Fruit fly (Drosophila melanogaster) whole organism, embryonic: Measurements from ENCODE around the gene CG3038.
A peak's percentile ranks its signal among the peaks of the same experiment; 100 is the strongest.

ENCODE experiments used
- BEAF-32 ChIP-seq: fragments of 200-800 bp; sonication (Bioruptor generic); optimal IDR thresholded peaks from 3 replicates; lab custom pipeline; 2017; ENCODE audit warnings: missing biosample characterization, missing genetic modification characterization, mild to moderate bottlenecking, moderate library complexity, missing genetic modification reagents
- CG10321 ChIP-seq: fragments of 200-800 bp; sonication (Bioruptor generic); IDR thresholded peaks from 2 replicates; pipeline ENCODE4 v1.3.6; 2022; ENCODE audit warnings: missing biosample characterization, missing genetic modification characterization
- CG10543 ChIP-seq: fragments of 200-800 bp; sonication (Bioruptor generic); optimal IDR thresholded peaks from 3 replicates; lab custom pipeline; 2017; ENCODE audit warnings: missing biosample characterization, mild to moderate bottlenecking, missing genetic modification characterization, moderate library complexity
- CG10654 ChIP-seq: fragments of 200-800 bp; sonication (Bioruptor generic); optimal IDR thresholded peaks from 2 replicates; lab custom pipeline; 2016; ENCODE audit warnings: missing biosample characterization, missing genetic modification characterization
- CG12155 ChIP-seq: fragments of 200-800 bp; sonication (Bioruptor generic); optimal IDR thresholded peaks from 3 replicates; lab custom pipeline; 2016; ENCODE audit warnings: missing biosample characterization, missing genetic modification characterization
- CG1233 ChIP-seq: fragments of 200-800 bp; sonication (Bioruptor generic); optimal IDR thresholded peaks from 4 replicates; lab custom pipeline; 2018; ENCODE audit warnings: missing biosample characterization, mild to moderate bottlenecking, missing genetic modification characterization
- CG12769 ChIP-seq: fragments of 200-800 bp; sonication (Bioruptor generic); optimal IDR thresholded peaks from 2 replicates; lab custom pipeline; 2019; ENCODE audit warnings: missing biosample characterization, mild to moderate bottlenecking, missing genetic modification characterization, moderate library complexity
- CG13424 ChIP-seq: fragments of 200-800 bp; sonication (Bioruptor generic); optimal IDR thresholded peaks from 2 replicates; lab custom pipeline; 2019; ENCODE audit warnings: missing biosample characterization, mild to moderate bottlenecking, missing genetic modification characterization, moderate library complexity
- CG13775 ChIP-seq: fragments of 200-800 bp; sonication (Bioruptor generic); optimal IDR thresholded peaks from 3 replicates; lab custom pipeline; 2017; ENCODE audit warnings: missing biosample characterization, mild to moderate bottlenecking, missing genetic modification characterization
- CG15073 ChIP-seq: fragments of 200-800 bp; sonication (Bioruptor generic); optimal IDR thresholded peaks from 2 replicates; lab custom pipeline; 2016; ENCODE audit warnings: missing biosample characterization, missing genetic modification characterization
- CG16779 ChIP-seq: fragments of 200-800 bp; sonication (Bioruptor generic); IDR thresholded peaks from 2 replicates; pipeline ENCODE4 v1.3.6; 2022; ENCODE audit warnings: missing biosample characterization, missing genetic modification characterization
- CG17912 ChIP-seq: fragments of 200-800 bp; sonication (Bioruptor generic); optimal IDR thresholded peaks from 2 replicates; lab custom pipeline; 2018; ENCODE audit warnings: missing biosample characterization, mild to moderate bottlenecking, missing genetic modification characterization
- CG18599 ChIP-seq: fragments of 200-800 bp; sonication (Bioruptor generic); optimal IDR thresholded peaks from 3 replicates; lab custom pipeline; 2017; ENCODE audit warnings: missing biosample characterization, missing genetic modification characterization, mild to moderate bottlenecking, moderate library complexity, missing genetic modification reagents
- CG2116 ChIP-seq: fragments of 200-800 bp; sonication (Bioruptor generic); optimal IDR thresholded peaks from 3 replicates; lab custom pipeline; 2018; ENCODE audit warnings: missing biosample characterization, mild to moderate bottlenecking, missing genetic modification characterization
- CG3163 ChIP-seq: fragments of 200-800 bp; sonication (Bioruptor generic); optimal IDR thresholded peaks from 3 replicates; lab custom pipeline; 2016; ENCODE audit warnings: missing biosample characterization, missing genetic modification characterization
- CG34376 ChIP-seq: fragments of 200-800 bp; sonication (Bioruptor generic); optimal IDR thresholded peaks from 2 replicates; lab custom pipeline; 2018; ENCODE audit warnings: missing biosample characterization, mild to moderate bottlenecking, missing genetic modification characterization
- CG6689 ChIP-seq: fragments of 200-800 bp; sonication (Bioruptor generic); IDR thresholded peaks from 2 replicates; pipeline ENCODE4 v1.3.6; 2022; ENCODE audit warnings: missing biosample characterization, missing genetic modification characterization
- CG7745 ChIP-seq: fragments of 200-800 bp; sonication (Bioruptor generic); optimal IDR thresholded peaks from 2 replicates; lab custom pipeline; 2018; ENCODE audit warnings: missing biosample characterization, mild to moderate bottlenecking, missing genetic modification characterization, moderate library complexity
- CG8281 ChIP-seq: fragments of 200-800 bp; sonication (Bioruptor generic); optimal IDR thresholded peaks from 2 replicates; lab custom pipeline; 2018; ENCODE audit warnings: missing biosample characterization, mild to moderate bottlenecking, missing genetic modification characterization, moderate library complexity
- CG8290 ChIP-seq, 3 experiments: fragments of 200-800 bp; sonication (Bioruptor generic); optimal IDR thresholded peaks; 2 replicates each; lab custom pipeline; 2016 to 2019; ENCODE audit warnings: missing biosample characterization in 3 of 3, missing genetic modification characterization in 3 of 3, mild to moderate bottlenecking in 2 of 3, moderate library complexity in 1 of 3
- CG8359 ChIP-seq: fragments of 200-800 bp; sonication (Bioruptor generic); optimal IDR thresholded peaks from 2 replicates; lab custom pipeline; 2017; ENCODE audit warnings: missing biosample characterization, mild to moderate bottlenecking, missing genetic modification characterization, borderline replicate concordance
- Dek ChIP-seq: fragments of 200-800 bp; sonication (Bioruptor generic); optimal IDR thresholded peaks from 3 replicates; lab custom pipeline; 2019; ENCODE audit warnings: missing biosample characterization, mild to moderate bottlenecking, missing genetic modification characterization, moderate library complexity
- Ets97D ChIP-seq: fragments of 200-800 bp; sonication (Bioruptor generic); optimal IDR thresholded peaks from 3 replicates; lab custom pipeline; 2016; ENCODE audit warnings: missing biosample characterization, missing genetic modification characterization
- HLH54F ChIP-seq: fragments of 200-800 bp; sonication (Bioruptor generic); optimal IDR thresholded peaks from 3 replicates; lab custom pipeline; 2016; ENCODE audit warnings: missing biosample characterization, missing genetic modification characterization
- HLHmδ ChIP-seq: fragments of 200-800 bp; sonication (Bioruptor generic); optimal IDR thresholded peaks from 2 replicates; lab custom pipeline; 2018; ENCODE audit warnings: missing biosample characterization, mild to moderate bottlenecking, missing genetic modification characterization, moderate library complexity
- Jarid2 ChIP-seq: fragments of 200-800 bp; sonication (Bioruptor generic); optimal IDR thresholded peaks from 3 replicates; lab custom pipeline; 2017; ENCODE audit warnings: mild to moderate bottlenecking, missing biosample characterization, missing genetic modification reagents, missing genetic modification characterization
- Lim3 ChIP-seq: fragments of 200-800 bp; sonication (Bioruptor generic); IDR thresholded peaks from 2 replicates; pipeline ENCODE4 v1.3.6; 2022; ENCODE audit warnings: missing biosample characterization, missing genetic modification characterization
- MESR4 ChIP-seq: fragments of 200-800 bp; sonication (Bioruptor generic); optimal IDR thresholded peaks from 2 replicates; lab custom pipeline; 2018; ENCODE audit warnings: missing biosample characterization, mild to moderate bottlenecking, missing genetic modification characterization, moderate library complexity
- Mes4 ChIP-seq: fragments of 200-800 bp; sonication (Bioruptor generic); optimal IDR thresholded peaks from 2 replicates; lab custom pipeline; 2016; ENCODE audit warnings: missing biosample characterization, missing genetic modification characterization
- Neu2 ChIP-seq: fragments of 200-800 bp; sonication (Bioruptor generic); optimal IDR thresholded peaks from 3 replicates; lab custom pipeline; 2016; ENCODE audit warnings: missing biosample characterization, missing genetic modification characterization, borderline replicate concordance
- Nf-YB ChIP-seq: fragments of 200-800 bp; sonication (Bioruptor generic); optimal IDR thresholded peaks from 3 replicates; lab custom pipeline; 2019; ENCODE audit warnings: missing biosample characterization, mild to moderate bottlenecking, missing genetic modification characterization, moderate library complexity
- Side ChIP-seq: fragments of 200-800 bp; sonication (Bioruptor generic); optimal IDR thresholded peaks from 2 replicates; lab custom pipeline; 2016; ENCODE audit warnings: missing biosample characterization, missing genetic modification characterization
- al ChIP-seq: fragments of 200-800 bp; sonication (Bioruptor generic); IDR thresholded peaks from 2 replicates; pipeline ENCODE4 v1.3.6; 2022; ENCODE audit warnings: missing biosample characterization, missing genetic modification characterization
- bsh ChIP-seq, 2 experiments: fragments of 200-800 bp; sonication (Bioruptor generic); optimal IDR thresholded peaks; 2 replicates each; lab custom pipeline; 2017 to 2018; ENCODE audit warnings: mild to moderate bottlenecking in 2 of 2, missing biosample characterization in 2 of 2, missing genetic modification characterization in 2 of 2, moderate library complexity in 1 of 2
- danr ChIP-seq: fragments of 200-800 bp; sonication (Bioruptor generic); IDR thresholded peaks from 2 replicates; pipeline ENCODE4 v1.3.6; 2022; ENCODE audit warnings: missing biosample characterization, missing genetic modification characterization
- emc ChIP-seq: fragments of 200-800 bp; sonication (Bioruptor generic); optimal IDR thresholded peaks from 2 replicates; lab custom pipeline; 2016; ENCODE audit warnings: missing biosample characterization, missing genetic modification characterization
- ewg ChIP-seq: fragments of 200-800 bp; sonication (Bioruptor generic); optimal IDR thresholded peaks from 3 replicates; lab custom pipeline; 2017; ENCODE audit warnings: mild to moderate bottlenecking, missing biosample characterization, missing genetic modification reagents, missing genetic modification characterization
- eyg ChIP-seq: fragments of 200-800 bp; sonication (Bioruptor generic); optimal IDR thresholded peaks from 3 replicates; lab custom pipeline; 2016; ENCODE audit warnings: missing biosample characterization, missing genetic modification characterization
- fd96Cb ChIP-seq: fragments of 200-800 bp; sonication (Bioruptor generic); optimal IDR thresholded peaks from 2 replicates; lab custom pipeline; 2018; ENCODE audit warnings: missing biosample characterization, mild to moderate bottlenecking, missing genetic modification characterization, moderate library complexity
- fru ChIP-seq: fragments of >200 bp; optimal IDR thresholded peaks from 2 replicates; lab custom pipeline; 2017
- lola ChIP-seq, 3 experiments: fragments of >200 bp in 2 of 3; fragments of 200-800 bp in 1 of 3; sonication (Bioruptor generic) in 1 of 3; optimal IDR thresholded peaks; 2 replicates each; lab custom pipeline; 2017 to 2019; ENCODE audit warnings: missing biosample characterization in 3 of 3, missing genetic modification characterization in 3 of 3, mild to moderate bottlenecking in 1 of 3, moderate library complexity in 1 of 3
- phol ChIP-seq: fragments of 200-800 bp; sonication (Bioruptor generic); optimal IDR thresholded peaks from 3 replicates; lab custom pipeline; 2018; ENCODE audit warnings: missing biosample characterization, mild to moderate bottlenecking, missing genetic modification characterization, moderate library complexity
- pita ChIP-seq: fragments of 200-800 bp; sonication (Bioruptor generic); optimal IDR thresholded peaks from 2 replicates; lab custom pipeline; 2017; ENCODE audit warnings: missing biosample characterization, mild to moderate bottlenecking, missing genetic modification characterization
- sens-2 ChIP-seq: fragments of 200-800 bp; sonication (Bioruptor generic); IDR thresholded peaks from 2 replicates; pipeline ENCODE4 v1.3.6; 2022; ENCODE audit warnings: missing biosample characterization, missing genetic modification characterization
- sna ChIP-seq: fragments of 200-800 bp; sonication (Bioruptor generic); IDR thresholded peaks from 2 replicates; pipeline ENCODE4 v1.3.6; 2022; ENCODE audit warnings: missing biosample characterization, missing genetic modification characterization; ENCODE audit not compliant: partially characterized antibody
- sug ChIP-seq: fragments of 200-800 bp; optimal IDR thresholded peaks from 2 replicates; lab custom pipeline; 2019; ENCODE audit warnings: missing biosample characterization, mild to moderate bottlenecking, missing genetic modification characterization, moderate library complexity
- tll ChIP-seq, 2 experiments: fragments of 200-800 bp in 1 of 2; fragments of >200 bp in 1 of 2; sonication (Bioruptor generic) in 1 of 2; optimal IDR thresholded peaks; 2 replicates each; lab custom pipeline; 2017 to 2019; ENCODE audit warnings: missing biosample characterization in 2 of 2, missing genetic modification characterization in 2 of 2, mild to moderate bottlenecking in 1 of 2, moderate library complexity in 1 of 2
- toy ChIP-seq: fragments of 200-800 bp; sonication (Bioruptor generic); IDR thresholded peaks from 2 replicates; pipeline ENCODE4 v1.3.6; 2022; ENCODE audit warnings: missing biosample characterization, missing genetic modification characterization
- ttk ChIP-seq: fragments of 200-800 bp; sonication (Bioruptor generic); IDR thresholded peaks from 2 replicates; pipeline ENCODE4 v2.1.2; 2022; ENCODE audit warnings: missing biosample characterization, missing genetic modification characterization
- vvl ChIP-seq: fragments of 200-800 bp; sonication (Bioruptor generic); IDR thresholded peaks from 2 replicates; pipeline ENCODE4 v1.3.6; 2022; ENCODE audit warnings: missing biosample characterization, missing genetic modification characterization

Gene CG3038

DNA sequence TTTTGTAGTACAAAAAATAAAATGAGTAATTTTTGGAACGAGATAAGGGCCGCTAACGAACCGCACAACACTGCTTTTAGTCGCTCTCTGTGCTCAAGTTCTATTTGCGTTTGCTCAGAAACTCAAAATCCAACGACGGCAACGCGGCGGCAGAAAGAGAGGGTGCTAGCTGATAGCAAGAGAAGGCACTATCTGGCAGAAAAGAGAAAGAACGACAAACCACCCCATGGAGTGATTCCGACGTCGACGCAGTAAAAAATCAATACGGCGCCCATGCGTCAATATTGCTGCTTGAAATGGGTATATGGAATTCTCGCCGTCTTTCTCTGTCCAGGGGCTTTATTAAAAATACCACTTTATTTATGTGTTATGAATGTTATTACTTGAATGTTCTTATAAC is 30.4 kb upstream of the CG3038 start (continued):
- TF ChIP-seq CG10321 (GFP tag; lab: Robert Waterston, UW) (peak; percentile 67), HLHmδ (peak; percentile 11), Side (GFP tag; lab: Kevin White, UChicago) (no peak), CG1233 (no peak), HLH54F (GFP tag; lab: Kevin White, UChicago) (no peak), fd96Cb (tag; lab: Kevin White, UChicago) (no peak), ewg (GFP tag; lab: Kevin White, UChicago) (peak; percentile 100), fru (lab: Kevin White, UChicago) (no peak), CG8359 (GFP tag; lab: Kevin White, UChicago) (no peak), CG12155 (no peak), ttk (GFP tag; lab: Robert Waterston, UW) (peak; percentile 56), Mes4 (GFP tag; lab: Kevin White, UChicago) (no peak), CG7745 (tag; lab: Kevin White, UChicago) (no peak), CG3163 (peak; percentile 73), CG13424 (tag; lab: Kevin White, UChicago) (no peak), phol (tag; lab: Kevin White, UChicago) (no peak), CG34376 (GFP tag; lab: Kevin White, UChicago) (no peak), al (GFP tag; lab: Robert Waterston, UW) (no peak), BEAF-32 (GFP tag; lab: Kevin White, UChicago) (no peak), Lim3 (GFP tag; lab: Robert Waterston, UW) (no peak), emc (GFP tag; lab: Kevin White, UChicago) (no peak), sug (peak; percentile 50), sna (GFP tag; lab: Robert Waterston, UW) (no peak), pita (GFP tag; lab: Kevin White, UChicago) (no peak), Neu2 (GFP tag; lab: Kevin White, UChicago) (no peak), sens-2 (no peak), vvl (GFP tag; lab: Robert Waterston, UW) (0 out of 2 replicates have a peak, but pooled peaks have one; percentile 16), MESR4 (no peak), CG18599 (GFP tag; lab: Kevin White, UChicago) (no peak), bsh (GFP tag; optimal IDR thresholded peaks at IDR 0.05; lab: Kevin White, UChicago) (no peak), CG2116 (GFP tag; lab: Kevin White, UChicago) (no peak), Jarid2 (GFP tag; lab: Kevin White, UChicago) (peak; percentile 18), CG6689 (0 out of 2 replicates have a peak, but pooled peaks have one; percentile 11), CG15073 (no peak), tll (GFP tag; optimal IDR thresholded peaks at IDR 0.05; lab: Kevin White, UChicago) (no peak), CG10543 (GFP tag; lab: Kevin White, UChicago) (peak; percentile 26), CG8290 (GFP tag; optimal IDR thresholded peaks at IDR 0.05; lab: Kevin White, UChicago) (peak; percentile 42), CG8290 (tag; optimal IDR thresholded peaks at IDR 0.05; lab: Kevin White, UChicago) (peak; percentile 49 to 63), lola (GFP tag; optimal IDR thresholded peaks at IDR 0.05; lab: Kevin White, UChicago) (no peak), toy (GFP tag; lab: Robert Waterston, UW) (no peak), CG13775 (GFP tag; lab: Kevin White, UChicago) (no peak), CG8281 (tag; lab: Kevin White, UChicago) (peak; percentile 57), Dek (tag; lab: Kevin White, UChicago) (no peak), Ets97D (GFP tag; lab: Kevin White, UChicago) (no peak), danr (GFP tag; lab: Robert Waterston, UW) (no peak), CG12769 (tag; lab: Kevin White, UChicago) (peak; percentile 13), CG16779 (GFP tag; lab: Robert Waterston, UW) (no peak), CG17912 (no peak), eyg (GFP tag; lab: Kevin White, UChicago) (no peak), Nf-YB (GFP tag; lab: Kevin White, UChicago) (no peak), CG10654 (GFP tag; lab: Kevin White, UChicago) (no peak)
